Worm (Caenorhabditis elegans) whole organism, L4 larva: ENCODE data around the gene B0244.17.

Experiments
- dmd-8 ChIP-seq: fragments of 200-800 bp; sonication (Bioruptor generic); IDR thresholded peaks from 2 replicates; pipeline ENCODE4 v1.3.6; 2022; ENCODE audit warnings: missing genetic modification characterization, missing compliant biosample characterization
- lin-13 ChIP-seq: fragments of 150-350 bp; optimal IDR thresholded peaks from 2 replicates; lab custom pipeline; 2014; ENCODE audit warnings: missing biosample characterization, missing genetic modification reagents, missing genetic modification characterization
- mdt-29 ChIP-seq: fragments of 200-800 bp; sonication (Bioruptor generic); IDR thresholded peaks from 2 replicates; pipeline ENCODE4 v1.3.6; 2022; ENCODE audit warnings: missing genetic modification reagents, missing genetic modification characterization, missing compliant biosample characterization
- nhr-237 ChIP-seq: sonication (generic microtip); optimal IDR thresholded peaks from 2 replicates; lab custom pipeline; 2017; ENCODE audit warnings: missing biosample characterization, missing genetic modification characterization
- tag-97 ChIP-seq: fragments of 200-800 bp; sonication (Bioruptor generic); IDR thresholded peaks from 2 replicates; pipeline ENCODE4 v1.3.6; 2022; ENCODE audit warnings: missing genetic modification characterization, missing compliant biosample characterization

ce11 chrIII:5750503-5750902 is 17.5 kb downstream of the B0244.17 start:
- TF ChIP-seq tag-97 (GFP tag; lab: Robert Waterston, UW) (no peak), mdt-29 (GFP tag; lab: Robert Waterston, UW) (no peak), dmd-8 (no peak), nhr-237 (tag; lab: Kevin White, UChicago) (no peak), lin-13 (GFP tag; lab: Kevin White, UChicago) (no peak)
